Worm (Caenorhabditis elegans) whole organism, L4 larva: ENCODE measurements around the gene W03C9.1.

Experiments
- D1046.2 ChIP-seq: fragments of 200-800 bp; sonication (Bioruptor generic); IDR thresholded peaks from 2 replicates; pipeline ENCODE4 v1.3.6; 2022; ENCODE audit warnings: missing genetic modification characterization, missing compliant biosample characterization
- F26F4.8 ChIP-seq: fragments of 200-800 bp; sonication (Bioruptor generic); conservative IDR thresholded peaks from 2 replicates; pipeline ENCODE4 v1.3.6; 2022; ENCODE audit warnings: missing genetic modification characterization, missing compliant biosample characterization
- F44E2.7 ChIP-seq: fragments of 200-800 bp; sonication (Bioruptor generic); IDR thresholded peaks from 2 replicates; pipeline ENCODE4 v2.1.2; 2022; ENCODE audit warnings: missing genetic modification characterization, missing compliant biosample characterization
- Y48G9A.11 ChIP-seq: fragments of 200-800 bp; sonication (Bioruptor generic); IDR thresholded peaks from 2 replicates; pipeline ENCODE4 v1.3.6; 2022; ENCODE audit warnings: missing genetic modification reagents, missing genetic modification characterization, missing compliant biosample characterization
- aha-1 ChIP-seq: fragments of 150-350 bp; peaks from one replicate; lab custom pipeline; 2014; ENCODE audit warnings: missing biosample characterization, missing genetic modification characterization
- aly-2 ChIP-seq: sonication (generic microtip); optimal IDR thresholded peaks from 2 replicates; lab custom pipeline; 2018; ENCODE audit warnings: missing biosample characterization, missing genetic modification characterization
- ceh-32 ChIP-seq: sonication (generic microtip); optimal IDR thresholded peaks from 2 replicates; lab custom pipeline; 2016; ENCODE audit warnings: mild to moderate bottlenecking, missing genetic modification characterization, missing compliant biosample characterization; ENCODE audit not compliant: poor library complexity
- ceh-44 ChIP-seq: fragments of 200-800 bp; sonication (Bioruptor generic); IDR thresholded peaks from 2 replicates; pipeline ENCODE4 v1.3.6; 2022; ENCODE audit warnings: missing genetic modification reagents, missing genetic modification characterization, missing compliant biosample characterization
- cey-2 ChIP-seq: sonication (generic microtip); optimal IDR thresholded peaks from 3 replicates; lab custom pipeline; 2017; ENCODE audit warnings: missing genetic modification characterization, mild to moderate bottlenecking, missing compliant biosample characterization, antibody characterized with exemption, borderline replicate concordance; ENCODE audit not compliant: insufficient read depth
- ctbp-1 ChIP-seq: fragments of 200-800 bp; sonication (Bioruptor generic); IDR thresholded peaks from 2 replicates; pipeline ENCODE4 v1.3.6; 2022; ENCODE audit warnings: missing genetic modification reagents, missing genetic modification characterization, missing compliant biosample characterization
- daf-19 ChIP-seq: fragments of 200-800 bp; sonication (Bioruptor generic); conservative IDR thresholded peaks from 2 replicates; pipeline ENCODE4 v1.3.6; 2022; ENCODE audit warnings: missing genetic modification characterization, missing compliant biosample characterization
- dmd-6 ChIP-seq: fragments of 200-800 bp; sonication (Bioruptor generic); IDR thresholded peaks from 2 replicates; pipeline ENCODE4 v1.3.6; 2022; ENCODE audit warnings: missing genetic modification reagents, missing genetic modification characterization, missing compliant biosample characterization
- duxl-1 ChIP-seq: sonication (generic microtip); optimal IDR thresholded peaks from 2 replicates; lab custom pipeline; 2016; ENCODE audit warnings: mild to moderate bottlenecking, missing genetic modification characterization, moderate library complexity, missing compliant biosample characterization; ENCODE audit not compliant: poor library complexity
- dve-1 ChIP-seq: sonication (generic microtip); optimal IDR thresholded peaks from 2 replicates; lab custom pipeline; 2017; ENCODE audit warnings: antibody characterized with exemption, mild to moderate bottlenecking, missing genetic modification characterization, missing compliant biosample characterization; ENCODE audit not compliant: insufficient read depth
- fos-1 ChIP-seq: fragments of 150-350 bp; optimal IDR thresholded peaks from 2 replicates; lab custom pipeline; 2014; ENCODE audit warnings: missing biosample characterization, missing genetic modification characterization
- hlh-11 ChIP-seq: fragments of 200-800 bp; sonication (Bioruptor generic); optimal IDR thresholded peaks from 2 replicates; lab custom pipeline; 2018; ENCODE audit warnings: mild to moderate bottlenecking, missing genetic modification characterization, missing compliant biosample characterization
- hlh-30 ChIP-seq: sonication (generic microtip); optimal IDR thresholded peaks from 2 replicates; lab custom pipeline; 2017; ENCODE audit warnings: antibody characterized with exemption, mild to moderate bottlenecking, missing genetic modification characterization, missing compliant biosample characterization; ENCODE audit not compliant: insufficient read depth
- hmg-1.1 ChIP-seq: fragments of 200-800 bp; sonication (Bioruptor generic); IDR thresholded peaks from 2 replicates; pipeline ENCODE4 v1.3.6; 2022; ENCODE audit warnings: missing genetic modification reagents, missing genetic modification characterization, missing compliant biosample characterization
- lin-13 ChIP-seq: fragments of 150-350 bp; optimal IDR thresholded peaks from 2 replicates; lab custom pipeline; 2014; ENCODE audit warnings: missing biosample characterization, missing genetic modification reagents, missing genetic modification characterization
- lsy-2 ChIP-seq, 2 experiments: fragments of 150-350 bp in 1 of 2; sonication (generic microtip) in 1 of 2; optimal IDR thresholded peaks; 2 replicates each; lab custom pipeline; 2014 to 2017; ENCODE audit warnings: missing biosample characterization in 2 of 2, missing genetic modification characterization in 2 of 2
- mxl-2 ChIP-seq: fragments of 200-800 bp; sonication (Bioruptor generic); conservative IDR thresholded peaks from 2 replicates; pipeline ENCODE4 v1.3.6; 2022; ENCODE audit warnings: missing genetic modification reagents, missing genetic modification characterization, missing compliant biosample characterization
- mxl-3 ChIP-seq: fragments of 200-800 bp; sonication (Bioruptor generic); optimal IDR thresholded peaks from 2 replicates; lab custom pipeline; 2018; ENCODE audit warnings: mild to moderate bottlenecking, missing genetic modification characterization, missing compliant biosample characterization
- nhr-10 ChIP-seq: fragments of 150-350 bp; optimal IDR thresholded peaks from 2 replicates; lab custom pipeline; 2014; ENCODE audit warnings: missing biosample characterization, missing genetic modification characterization
- nhr-102 ChIP-seq: sonication (generic microtip); optimal IDR thresholded peaks from 2 replicates; lab custom pipeline; 2016; ENCODE audit warnings: mild to moderate bottlenecking, missing genetic modification characterization, moderate library complexity, missing compliant biosample characterization
- nhr-11 ChIP-seq: fragments of 150-350 bp; optimal IDR thresholded peaks from 2 replicates; lab custom pipeline; 2014; ENCODE audit warnings: missing biosample characterization, missing genetic modification characterization
- nhr-28 ChIP-seq: fragments of 150-350 bp; optimal IDR thresholded peaks from 2 replicates; lab custom pipeline; 2014; ENCODE audit warnings: missing biosample characterization, missing genetic modification characterization
- nhr-41 ChIP-seq: fragments of 200-800 bp; sonication (Bioruptor generic); IDR thresholded peaks from 2 replicates; pipeline ENCODE4 v1.3.6; 2022; ENCODE audit warnings: missing genetic modification reagents, missing genetic modification characterization, missing compliant biosample characterization
- nhr-42 ChIP-seq: fragments of 200-800 bp; sonication (Bioruptor generic); IDR thresholded peaks from 2 replicates; pipeline ENCODE4 v1.3.6; 2022; ENCODE audit warnings: missing genetic modification characterization, missing compliant biosample characterization
- nhr-77 ChIP-seq: fragments of 150-350 bp; optimal IDR thresholded peaks from 2 replicates; lab custom pipeline; 2014; ENCODE audit warnings: missing biosample characterization, missing genetic modification characterization
- pha-4 ChIP-seq, 2 experiments: fragments of 150-350 bp in 1 of 2; fragments of 200-800 bp in 1 of 2; sonication (Bioruptor generic) in 1 of 2; IDR thresholded peaks in 1 of 2; optimal IDR thresholded peaks in 1 of 2; 2 replicates each; pipeline versions ENCODE4 v1.3.6 to Lab custom; 2014 to 2022; ENCODE audit warnings: missing genetic modification characterization in 2 of 2, missing genetic modification reagents in 2 of 2, missing biosample characterization in 1 of 2, missing compliant biosample characterization in 1 of 2
- pqm-1 ChIP-seq: sonication (generic microtip); optimal IDR thresholded peaks from 2 replicates; lab custom pipeline; 2017; ENCODE audit warnings: missing biosample characterization, missing genetic modification characterization
- sdz-12 ChIP-seq: fragments of 200-800 bp; sonication (Bioruptor generic); optimal IDR thresholded peaks from 2 replicates; lab custom pipeline; 2018; ENCODE audit warnings: mild to moderate bottlenecking, missing genetic modification characterization, missing compliant biosample characterization
- spr-1 ChIP-seq: sonication (generic microtip); optimal IDR thresholded peaks from 2 replicates; lab custom pipeline; 2016; ENCODE audit warnings: mild to moderate bottlenecking, missing genetic modification characterization, missing compliant biosample characterization
- spr-3 ChIP-seq: fragments of 200-800 bp; sonication (Bioruptor generic); optimal IDR thresholded peaks from 2 replicates; lab custom pipeline; 2018; ENCODE audit warnings: mild to moderate bottlenecking, missing genetic modification characterization, missing compliant biosample characterization
- tra-1 ChIP-seq: fragments of 200-800 bp; sonication (Bioruptor generic); IDR thresholded peaks from 2 replicates; pipeline ENCODE4 v1.3.6; 2022; ENCODE audit warnings: missing genetic modification reagents, missing genetic modification characterization, missing compliant biosample characterization
- zag-1 ChIP-seq: fragments of 150-350 bp; optimal IDR thresholded peaks from 2 replicates; lab custom pipeline; 2014; ENCODE audit warnings: missing biosample characterization, missing genetic modification characterization
- zfp-2 ChIP-seq: sonication (generic microtip); optimal IDR thresholded peaks from 2 replicates; lab custom pipeline; 2016; ENCODE audit warnings: mild to moderate bottlenecking, missing genetic modification characterization, missing compliant biosample characterization
- zfp-3 ChIP-seq: fragments of 200-800 bp; sonication (Bioruptor generic); conservative IDR thresholded peaks from 2 replicates; pipeline ENCODE4 v1.3.6; 2022; ENCODE audit warnings: missing genetic modification reagents, missing genetic modification characterization, missing compliant biosample characterization
- ztf-7 ChIP-seq: fragments of 150-350 bp; optimal IDR thresholded peaks from 2 replicates; lab custom pipeline; 2014; ENCODE audit warnings: missing biosample characterization, missing genetic modification characterization

Gene W03C9.1

ce11 chrII:11952963-11953362 lies 9.0 kb downstream of the W03C9.1 start:
- TF ChIP-seq F26F4.8 (GFP tag; lab: Robert Waterston, UW) (no peak), ctbp-1 (GFP tag; lab: Robert Waterston, UW) (no peak), ceh-32 (tag; lab: Kevin White, UChicago) (no peak), nhr-10 (no peak), mxl-3 (no peak), sdz-12 (no peak), duxl-1 (tag; lab: Kevin White, UChicago) (no peak), mxl-2 (GFP tag; lab: Robert Waterston, UW) (no peak), ceh-44 (no peak), nhr-77 (tag; lab: Kevin White, UChicago) (no peak), daf-19 (no peak), fos-1 (tag; lab: Kevin White, UChicago) (no peak), hlh-30 (tag; lab: Kevin White, UChicago) (no peak), hmg-1.1 (GFP tag; lab: Robert Waterston, UW) (no peak), nhr-41 (no peak)

- no peak for TF ChIP-seq hlh-11
- no peak for TF ChIP-seq cey-2
- TF ChIP-seq spr-1 (tag; lab: Kevin White, UChicago) = no peak
- TF ChIP-seq ztf-7 (tag; lab: Kevin White, UChicago) = no peak
- no peak for TF ChIP-seq lin-13 (GFP tag; lab: Kevin White, UChicago)
- no peak for TF ChIP-seq dve-1
- no peak for TF ChIP-seq F44E2.7 (GFP tag; lab: Robert Waterston, UW)
- TF ChIP-seq aha-1 (tag; lab: Kevin White, UChicago) = no peak
- no peak for TF ChIP-seq nhr-42
- TF ChIP-seq D1046.2 (GFP tag; lab: Robert Waterston, UW) = no peak
- no peak for TF ChIP-seq pha-4 (GFP tag; IDR thresholded peaks at IDR 0.05; lab: Robert Waterston, UW)
- TF ChIP-seq pha-4 (tag; optimal IDR thresholded peaks at IDR 0.05; lab: Kevin White, UChicago) = no peak
Observed at ce11 chrII:11948459-11948858, 13.5 kb downstream of the W03C9.1 start, which contains the start of gene W03C9.8. W03C9.8 (plus strand) TSS chrII:11948759.

ce11 chrII:11936393-11936792 lies 25.5 kb downstream of the W03C9.1 start:
- TF ChIP-seq nhr-28 (tag; lab: Kevin White, UChicago) = peak; percentile 6
- no peak for TF ChIP-seq aly-2 (tag; lab: Kevin White, UChicago)
- TF ChIP-seq spr-3 (GFP tag; lab: Kevin White, UChicago) = no peak
- no peak for TF ChIP-seq Y48G9A.11 (GFP tag; lab: Robert Waterston, UW)
- no peak for TF ChIP-seq zfp-2 (tag; lab: Kevin White, UChicago)
- no peak for TF ChIP-seq zfp-3
- TF ChIP-seq nhr-102 (tag; lab: Kevin White, UChicago) = no peak
- TF ChIP-seq zag-1 = no peak
- peak; percentile 18; the same call in 1 of the 2 replicates for TF ChIP-seq dmd-6 (GFP tag; lab: Robert Waterston, UW)
- TF ChIP-seq tra-1 (GFP tag; lab: Robert Waterston, UW) = 0 out of 2 replicates have a peak, but pooled peaks have one; percentile 39
- TF ChIP-seq pqm-1 (tag; lab: Kevin White, UChicago) = peak; percentile 71
- no peak for TF ChIP-seq F44E2.7 (GFP tag; lab: Robert Waterston, UW)
- peak; percentile 20 for TF ChIP-seq hlh-11
- no peak for TF ChIP-seq nhr-11 (tag; lab: Kevin White, UChicago)
- no peak for TF ChIP-seq lsy-2 (tag; optimal IDR thresholded peaks at IDR 0.05; lab: Kevin White, UChicago)
